Fruit fly (Drosophila melanogaster) whole organism, pupa: ENCODE measurements around the gene yip7.

Experiments
- CG12605 ChIP-seq: fragments of 200-800 bp; sonication (Bioruptor generic); IDR thresholded peaks from 2 replicates; pipeline ENCODE4 v1.3.6; 2022; ENCODE audit warnings: missing biosample characterization, missing genetic modification characterization
- CG13204 ChIP-seq: fragments of 200-800 bp; sonication (Bioruptor generic); optimal IDR thresholded peaks from 2 replicates; lab custom pipeline; 2018; ENCODE audit warnings: missing biosample characterization, mild to moderate bottlenecking, missing genetic modification characterization, moderate library complexity
- CG17806 ChIP-seq: fragments of 200-800 bp; sonication (Bioruptor generic); optimal IDR thresholded peaks from 2 replicates; lab custom pipeline; 2018; ENCODE audit warnings: missing biosample characterization, mild to moderate bottlenecking, missing genetic modification characterization, moderate library complexity
- CG4496 ChIP-seq: fragments of 200-800 bp; sonication (Bioruptor generic); IDR thresholded peaks from 3 replicates; pipeline ENCODE4 v1.3.6; 2022; ENCODE audit warnings: missing biosample characterization, missing genetic modification characterization
- CG8159 ChIP-seq: fragments of 200-800 bp; sonication (Bioruptor generic); optimal IDR thresholded peaks from 3 replicates; lab custom pipeline; 2018; ENCODE audit warnings: missing biosample characterization, mild to moderate bottlenecking, missing genetic modification characterization, moderate library complexity
- CG9948 ChIP-seq: fragments of 200-800 bp; sonication (Bioruptor generic); optimal IDR thresholded peaks from 2 replicates; lab custom pipeline; 2018; ENCODE audit warnings: missing biosample characterization, mild to moderate bottlenecking, missing genetic modification characterization, moderate library complexity
- D1 ChIP-seq: fragments of 200-800 bp; sonication (Bioruptor generic); optimal IDR thresholded peaks from 2 replicates; lab custom pipeline; 2018; ENCODE audit warnings: missing biosample characterization, mild to moderate bottlenecking, missing genetic modification characterization, moderate library complexity
- rn ChIP-seq: fragments of 200-800 bp; sonication (Bioruptor generic); IDR thresholded peaks from 2 replicates; pipeline ENCODE4 v1.3.6; 2022; ENCODE audit warnings: missing biosample characterization, missing genetic modification characterization

DNA sequence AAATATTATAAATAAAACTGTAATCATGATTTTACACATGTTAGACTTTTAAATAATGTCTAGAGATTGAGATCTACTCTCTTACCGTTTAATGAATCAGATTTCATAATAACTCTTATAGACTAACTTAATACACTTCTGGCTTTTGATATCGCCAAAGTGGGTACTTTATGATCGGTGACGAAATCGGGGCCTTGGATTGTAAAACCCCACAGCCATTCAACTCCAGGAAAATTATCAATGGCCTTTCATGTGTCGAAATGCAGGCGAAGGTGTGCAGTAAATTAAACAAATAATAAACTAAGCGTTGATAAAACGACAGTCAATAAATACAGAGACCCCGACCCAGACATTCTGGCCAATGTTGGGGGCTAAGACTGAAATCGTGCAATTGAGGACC is 1.1 kb downstream of the yip7 start:
- TF ChIP-seq D1 (tag; lab: Kevin White, UChicago) = no peak
- TF ChIP-seq CG9948 (tag; lab: Kevin White, UChicago) = no peak
- no peak for TF ChIP-seq CG17806
- TF ChIP-seq CG4496 (GFP tag; lab: Robert Waterston, UW) = no peak
- no peak for TF ChIP-seq rn (GFP tag; lab: Robert Waterston, UW)
- TF ChIP-seq CG8159 (tag; lab: Kevin White, UChicago) = no peak
- no peak for TF ChIP-seq CG12605 (GFP tag; lab: Robert Waterston, UW)
- no peak for TF ChIP-seq CG13204
